Fruit fly (Drosophila melanogaster) whole organism, embryonic: ENCODE results near the gene CG31191.

Experiments used
- Abd-B ChIP-seq: fragments of 200-800 bp; sonication (Bioruptor generic); optimal IDR thresholded peaks from 2 replicates; lab custom pipeline; 2018; ENCODE audit warnings: missing biosample characterization, mild to moderate bottlenecking, missing genetic modification characterization, moderate library complexity
- Ada2b ChIP-seq: fragments of 200-800 bp; sonication (Bioruptor generic); IDR thresholded peaks from 2 replicates; pipeline ENCODE4 v1.3.6; 2022; ENCODE audit warnings: missing biosample characterization, missing genetic modification characterization
- B-H2 ChIP-seq: fragments of 200-800 bp; sonication (Bioruptor generic); optimal IDR thresholded peaks from 2 replicates; lab custom pipeline; 2018; ENCODE audit warnings: missing biosample characterization, mild to moderate bottlenecking, missing genetic modification characterization
- C15 ChIP-seq: fragments of 200-800 bp; sonication (Bioruptor generic); IDR thresholded peaks from 3 replicates; pipeline ENCODE4 v1.3.6; 2022; ENCODE audit warnings: missing biosample characterization, missing genetic modification characterization
- CG10959 ChIP-seq: fragments of 200-800 bp; sonication (Bioruptor generic); IDR thresholded peaks from 2 replicates; pipeline ENCODE4 v1.3.6; 2022; ENCODE audit warnings: missing biosample characterization, missing genetic modification characterization
- CG11247 ChIP-seq: fragments of 200-800 bp; sonication (Bioruptor generic); IDR thresholded peaks from 2 replicates; pipeline ENCODE4 v1.3.6; 2022; ENCODE audit warnings: missing biosample characterization, missing genetic modification characterization
- CG11560 ChIP-seq: fragments of 200-800 bp; sonication (Bioruptor generic); IDR thresholded peaks from 3 replicates; pipeline ENCODE4 v1.3.6; 2022; ENCODE audit warnings: missing biosample characterization, missing genetic modification characterization
- CG11696 ChIP-seq: fragments of 200-800 bp; sonication (Bioruptor generic); IDR thresholded peaks from 2 replicates; pipeline ENCODE4 v1.3.6; 2022; ENCODE audit warnings: missing biosample characterization, missing genetic modification characterization
- CG13287 ChIP-seq: fragments of 200-800 bp; sonication (Bioruptor generic); IDR thresholded peaks from 2 replicates; pipeline ENCODE4 v1.3.6; 2022; ENCODE audit warnings: missing biosample characterization, missing genetic modification characterization; ENCODE audit not compliant: partially characterized antibody
- CG13624 ChIP-seq: fragments of 200-800 bp; sonication (Bioruptor generic); optimal IDR thresholded peaks from 2 replicates; lab custom pipeline; 2016; ENCODE audit warnings: missing biosample characterization, missing genetic modification characterization
- CG14014 ChIP-seq: fragments of 200-800 bp; sonication (Bioruptor generic); IDR thresholded peaks from 2 replicates; pipeline ENCODE4 v1.3.6; 2022; ENCODE audit warnings: missing biosample characterization, missing genetic modification characterization
- CG15269 ChIP-seq: fragments of 200-800 bp; sonication (Bioruptor generic); optimal IDR thresholded peaks from 2 replicates; lab custom pipeline; 2018; ENCODE audit warnings: missing biosample characterization, mild to moderate bottlenecking, missing genetic modification characterization, moderate library complexity
- CG16813 ChIP-seq: fragments of 200-800 bp; sonication (Bioruptor generic); IDR thresholded peaks from 3 replicates; pipeline ENCODE4 v1.3.6; 2022; ENCODE audit warnings: missing biosample characterization, missing genetic modification characterization; ENCODE audit not compliant: partially characterized antibody
- CG16863 ChIP-seq: fragments of 200-800 bp; sonication (Bioruptor generic); optimal IDR thresholded peaks from 3 replicates; lab custom pipeline; 2016; ENCODE audit warnings: missing biosample characterization, missing genetic modification characterization
- CG2129 ChIP-seq: fragments of 200-800 bp; sonication (Bioruptor generic); IDR thresholded peaks from 2 replicates; pipeline ENCODE4 v1.3.6; 2022; ENCODE audit warnings: missing biosample characterization, missing genetic modification characterization; ENCODE audit not compliant: partially characterized antibody
- CG33213 ChIP-seq: fragments of 200-800 bp; sonication (Bioruptor generic); optimal IDR thresholded peaks from 3 replicates; lab custom pipeline; 2016; ENCODE audit warnings: missing biosample characterization, missing genetic modification characterization
- CG34224 ChIP-seq: fragments of 200-800 bp; sonication (Bioruptor generic); IDR thresholded peaks from 3 replicates; pipeline ENCODE4 v1.3.6; 2022; ENCODE audit warnings: missing biosample characterization, missing genetic modification characterization; ENCODE audit not compliant: partially characterized antibody
- CG3838 ChIP-seq: fragments of 200-800 bp; sonication (Bioruptor generic); optimal IDR thresholded peaks from 3 replicates; lab custom pipeline; 2016; ENCODE audit warnings: missing biosample characterization, missing genetic modification characterization
- CG3847 ChIP-seq: fragments of 200-800 bp; sonication (Bioruptor generic); IDR thresholded peaks from 2 replicates; pipeline ENCODE4 v1.3.6; 2022; ENCODE audit warnings: missing biosample characterization, missing genetic modification characterization
- CG42726 ChIP-seq: fragments of 200-800 bp; sonication (Bioruptor generic); IDR thresholded peaks from 2 replicates; pipeline ENCODE4 v1.3.6; 2022; ENCODE audit warnings: missing biosample characterization, missing genetic modification characterization; ENCODE audit not compliant: partially characterized antibody
- CG4424 ChIP-seq: fragments of 200-800 bp; sonication (Bioruptor generic); optimal IDR thresholded peaks from 3 replicates; lab custom pipeline; 2016; ENCODE audit warnings: missing biosample characterization, missing genetic modification characterization
- CG6813 ChIP-seq: fragments of 200-800 bp; sonication (Bioruptor generic); optimal IDR thresholded peaks from 2 replicates; lab custom pipeline; 2017; ENCODE audit warnings: missing biosample characterization, missing genetic modification characterization, mild to moderate bottlenecking, moderate library complexity, missing genetic modification reagents
- CG7987 ChIP-seq: fragments of 200-800 bp; sonication (Bioruptor generic); optimal IDR thresholded peaks from 2 replicates; lab custom pipeline; 2018; ENCODE audit warnings: missing biosample characterization, mild to moderate bottlenecking, missing genetic modification characterization, moderate library complexity
- Elba2 ChIP-seq: fragments of 200-800 bp; sonication (Bioruptor generic); optimal IDR thresholded peaks from 3 replicates; lab custom pipeline; 2016; ENCODE audit warnings: missing biosample characterization, missing genetic modification characterization
- Hmx ChIP-seq: fragments of 200-800 bp; sonication (Bioruptor generic); optimal IDR thresholded peaks from 2 replicates; lab custom pipeline; 2016; ENCODE audit warnings: missing biosample characterization, missing genetic modification characterization
- Spps ChIP-seq: fragments of 200-800 bp; sonication (Bioruptor generic); optimal IDR thresholded peaks from 2 replicates; lab custom pipeline; 2018; ENCODE audit warnings: missing biosample characterization, mild to moderate bottlenecking, missing genetic modification characterization
- Vsx1 ChIP-seq: fragments of 200-800 bp; sonication (Bioruptor generic); optimal IDR thresholded peaks from 2 replicates; lab custom pipeline; 2017; ENCODE audit warnings: missing biosample characterization, mild to moderate bottlenecking, missing genetic modification characterization, missing genetic modification reagents
- ase ChIP-seq: fragments of 200-800 bp; sonication (Bioruptor generic); IDR thresholded peaks from 3 replicates; pipeline ENCODE4 v1.3.6; 2022; ENCODE audit warnings: missing biosample characterization, missing genetic modification characterization
- caup ChIP-seq: fragments of 200-800 bp; sonication (Bioruptor generic); optimal IDR thresholded peaks from 3 replicates; lab custom pipeline; 2017; ENCODE audit warnings: missing biosample characterization, mild to moderate bottlenecking, missing genetic modification characterization, moderate library complexity; ENCODE audit not compliant: severe bottlenecking
- dpn ChIP-seq, 2 experiments: fragments of 200-800 bp; sonication (Bioruptor generic); optimal IDR thresholded peaks; 3 replicates each; lab custom pipeline; 2016; ENCODE audit warnings: missing biosample characterization in 2 of 2, missing genetic modification characterization in 2 of 2
- eve ChIP-seq, 2 experiments: fragments of >200 bp; optimal IDR thresholded peaks; 2 replicates each; lab custom pipeline; 2017; ENCODE audit warnings: missing biosample characterization in 2 of 2, missing genetic modification characterization in 2 of 2
- ewg ChIP-seq: fragments of 200-800 bp; sonication (Bioruptor generic); optimal IDR thresholded peaks from 3 replicates; lab custom pipeline; 2017; ENCODE audit warnings: mild to moderate bottlenecking, missing biosample characterization, missing genetic modification reagents, missing genetic modification characterization
- eyg ChIP-seq: fragments of 200-800 bp; sonication (Bioruptor generic); optimal IDR thresholded peaks from 3 replicates; lab custom pipeline; 2016; ENCODE audit warnings: missing biosample characterization, missing genetic modification characterization
- hkb ChIP-seq, 2 experiments: fragments of 200-800 bp in 1 of 2; fragments of >200 bp in 1 of 2; sonication (Bioruptor generic) in 1 of 2; IDR thresholded peaks in 1 of 2; optimal IDR thresholded peaks in 1 of 2; 2 replicates each; pipeline versions ENCODE4 v1.3.6 to Lab custom; 2017 to 2022; ENCODE audit warnings: missing biosample characterization in 1 of 2, missing genetic modification characterization in 1 of 2
- insv ChIP-seq, 2 experiments: fragments of 200-800 bp; sonication (Bioruptor generic); optimal IDR thresholded peaks; 3 replicates each; lab custom pipeline; 2016 to 2018; ENCODE audit warnings: missing biosample characterization in 2 of 2, missing genetic modification characterization in 2 of 2
- inv ChIP-seq: fragments of 200-800 bp; sonication (Bioruptor generic); IDR thresholded peaks from 2 replicates; pipeline ENCODE4 v1.3.6; 2022; ENCODE audit warnings: missing biosample characterization, missing genetic modification characterization; ENCODE audit not compliant: partially characterized antibody
- jigr1 ChIP-seq: fragments of 200-800 bp; sonication (Bioruptor generic); IDR thresholded peaks from 3 replicates; pipeline ENCODE4 v1.3.6; 2022; ENCODE audit warnings: missing biosample characterization, missing genetic modification characterization
- kni ChIP-seq: fragments of 200-800 bp; sonication (Bioruptor generic); optimal IDR thresholded peaks from 3 replicates; lab custom pipeline; 2017; ENCODE audit warnings: mild to moderate bottlenecking, missing biosample characterization, missing genetic modification reagents, missing genetic modification characterization
- lilli ChIP-seq: fragments of 200-800 bp; sonication (Bioruptor generic); optimal IDR thresholded peaks from 3 replicates; lab custom pipeline; 2016; ENCODE audit warnings: missing biosample characterization, missing genetic modification characterization
- lov ChIP-seq, 2 experiments: fragments of 200-800 bp in 1 of 2; fragments of >200 bp in 1 of 2; sonication (Bioruptor generic) in 1 of 2; IDR thresholded peaks in 1 of 2; optimal IDR thresholded peaks in 1 of 2; 2 replicates in 1 of 2; 3 replicates in 1 of 2; pipeline versions ENCODE4 v1.3.6 to Lab custom; 2017 to 2022; ENCODE audit warnings: missing biosample characterization in 1 of 2, missing genetic modification characterization in 1 of 2
- otp ChIP-seq: fragments of 200-800 bp; sonication (Bioruptor generic); IDR thresholded peaks from 3 replicates; pipeline ENCODE4, ENCODE4 v1.3.6; 2022; ENCODE audit warnings: missing biosample characterization, missing genetic modification characterization
- pfk ChIP-seq: fragments of 200-800 bp; sonication (Bioruptor generic); optimal IDR thresholded peaks from 2 replicates; lab custom pipeline; 2018; ENCODE audit warnings: missing biosample characterization, mild to moderate bottlenecking, missing genetic modification characterization, moderate library complexity
- pros ChIP-seq: fragments of 200-800 bp; sonication (Bioruptor generic); optimal IDR thresholded peaks from 3 replicates; lab custom pipeline; 2019; ENCODE audit warnings: missing biosample characterization, mild to moderate bottlenecking, missing genetic modification characterization, moderate library complexity
- sd ChIP-seq: fragments of 200-800 bp; sonication (Bioruptor generic); optimal IDR thresholded peaks from 3 replicates; lab custom pipeline; 2018; ENCODE audit warnings: missing biosample characterization, mild to moderate bottlenecking, missing genetic modification characterization, moderate library complexity
- seq ChIP-seq: fragments of 200-800 bp; sonication (Bioruptor generic); IDR thresholded peaks from 2 replicates; pipeline ENCODE4 v1.3.6; 2022; ENCODE audit warnings: missing biosample characterization, missing genetic modification characterization
- sob ChIP-seq: fragments of 200-800 bp; sonication (Bioruptor generic); IDR thresholded peaks from 2 replicates; pipeline ENCODE4 v1.3.6; 2022; ENCODE audit warnings: missing biosample characterization, missing genetic modification characterization
- usp ChIP-seq: fragments of >200 bp; optimal IDR thresholded peaks from 2 replicates; lab custom pipeline; 2017; ENCODE audit warnings: missing biosample characterization, missing genetic modification characterization
- vvl ChIP-seq: fragments of 200-800 bp; sonication (Bioruptor generic); IDR thresholded peaks from 2 replicates; pipeline ENCODE4 v1.3.6; 2022; ENCODE audit warnings: missing biosample characterization, missing genetic modification characterization

CG31191 gene

DNA sequence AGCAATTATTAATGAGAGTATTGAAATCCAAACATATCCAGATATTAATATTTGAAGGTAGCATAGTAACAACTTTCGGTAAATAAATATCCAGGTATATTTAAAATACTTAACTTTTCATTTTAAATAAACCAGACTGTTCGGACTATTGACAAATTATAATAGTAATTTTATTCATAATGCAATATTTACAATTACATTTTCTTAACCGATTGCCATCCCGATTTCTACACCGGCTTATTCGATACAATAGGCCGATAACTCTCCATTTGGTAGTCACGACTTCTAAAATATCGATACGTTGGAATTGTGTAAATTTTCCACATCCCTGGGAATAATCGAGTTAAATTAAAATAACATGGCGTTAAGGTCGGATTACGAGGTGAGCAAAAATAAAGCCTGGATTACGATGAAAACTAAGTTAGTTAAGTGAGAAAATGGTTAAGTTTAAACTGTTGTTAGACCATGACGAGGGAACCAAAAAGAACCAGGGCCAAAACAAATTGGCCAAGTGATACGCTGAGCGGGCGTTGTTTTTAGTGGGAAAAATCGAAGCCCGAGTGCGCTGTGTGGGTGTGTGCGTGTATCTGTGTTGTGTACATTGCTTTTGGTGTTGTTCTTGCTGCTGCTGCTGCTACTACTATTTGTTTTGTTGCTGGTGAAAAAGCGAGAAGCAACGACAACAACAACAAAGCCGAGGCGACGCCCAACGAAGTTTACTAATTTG, 3.3 kb upstream of the CG31191 start, which contains the start of gene Atpalpha (continued):
- TF ChIP-seq lilli (GFP tag; lab: Kevin White, UChicago) (peak; percentile 22), Elba2 (GFP tag; lab: Kevin White, UChicago) (no peak), hkb (optimal IDR thresholded peaks at IDR 0.05; lab: Kevin White, UChicago) (no peak), hkb (GFP tag; IDR thresholded peaks at IDR 0.05; lab: Robert Waterston, UW) (no peak), dpn (GFP tag; optimal IDR thresholded peaks at IDR 0.05; lab: Kevin White, UChicago) (no peak), CG11247 (GFP tag; lab: Robert Waterston, UW) (no peak), seq (GFP tag; lab: Robert Waterston, UW) (no peak), pros (GFP tag; lab: Kevin White, UChicago) (no peak), CG10959 (GFP tag; lab: Robert Waterston, UW) (no peak), CG13624 (no peak), eyg (GFP tag; lab: Kevin White, UChicago) (no peak), otp (GFP tag; lab: Robert Waterston, UW) (no peak), Hmx (no peak), insv (GFP tag; optimal IDR thresholded peaks at IDR 0.05; lab: Kevin White, UChicago) (peak in 1 of 2 experiments; percentile 42), CG15269 (tag; lab: Kevin White, UChicago) (no peak), sob (no peak), CG16863 (GFP tag; lab: Kevin White, UChicago) (no peak), kni (peak; percentile 48), Spps (tag; lab: Kevin White, UChicago) (no peak), lov (optimal IDR thresholded peaks at IDR 0.05; lab: Kevin White, UChicago) (no peak), lov (GFP tag; IDR thresholded peaks at IDR 0.05; lab: Robert Waterston, UW) (no peak), Ada2b (no peak), CG4424 (GFP tag; lab: Kevin White, UChicago) (peak; percentile 7), CG3847 (no peak), ewg (GFP tag; lab: Kevin White, UChicago) (no peak), inv (GFP tag; lab: Robert Waterston, UW) (peak; percentile 87), CG3838 (GFP tag; lab: Kevin White, UChicago) (no peak), C15 (GFP tag; lab: Robert Waterston, UW) (no peak), CG42726 (GFP tag; lab: Robert Waterston, UW) (peak; percentile 87; the same call in 1 of the 2 replicates), sd (tag; lab: Kevin White, UChicago) (peak; percentile 33), CG2129 (peak; percentile 87), eve (GFP tag; optimal IDR thresholded peaks at IDR 0.05; lab: Kevin White, UChicago) (peak in 1 of 2 experiments; percentile 74), CG13287 (GFP tag; lab: Robert Waterston, UW) (peak; percentile 95), CG14014 (GFP tag; lab: Robert Waterston, UW) (0 out of 2 replicates have a peak, but pooled peaks have one; percentile 6), B-H2 (GFP tag; lab: Kevin White, UChicago) (peak; percentile 24), vvl (GFP tag; lab: Robert Waterston, UW) (no peak; the same call in 1 of the 2 replicates), CG16813 (GFP tag; lab: Robert Waterston, UW) (peak; percentile 95), usp (no peak), CG33213 (GFP tag; lab: Kevin White, UChicago) (peak; percentile 33), Vsx1 (GFP tag; lab: Kevin White, UChicago) (no peak), caup (GFP tag; lab: Kevin White, UChicago) (no peak), jigr1 (no peak), Abd-B (GFP tag; lab: Kevin White, UChicago) (no peak), CG11696 (GFP tag; lab: Robert Waterston, UW) (no peak), ase (GFP tag; lab: Robert Waterston, UW) (no peak), CG34224 (GFP tag; lab: Robert Waterston, UW) (peak; percentile 95), CG11560 (tag; lab: Robert Waterston, UW) (peak; percentile 99), CG7987 (GFP tag; lab: Kevin White, UChicago) (peak; percentile 36), pfk (no peak), CG6813 (no peak)
